Worm (Caenorhabditis elegans) whole organism, midembryonic: ENCODE results near the gene cdh-12.

ENCODE experiments used
- cog-1 ChIP-seq: sonication (generic microtip); optimal IDR thresholded peaks from 2 replicates; lab custom pipeline; 2016; ENCODE audit warnings: missing genetic modification characterization, missing compliant biosample characterization
- flt-1 ChIP-seq: fragments of 200-800 bp; sonication (Bioruptor generic); IDR thresholded peaks from 2 replicates; pipeline ENCODE4 v1.3.6; 2022; ENCODE audit warnings: missing genetic modification characterization, missing compliant biosample characterization
- med-1 ChIP-seq: sonication (generic microtip); optimal IDR thresholded peaks from 2 replicates; lab custom pipeline; 2017; ENCODE audit warnings: missing genetic modification characterization, mild to moderate bottlenecking, missing compliant biosample characterization, antibody characterized with exemption, missing genetic modification reagents; ENCODE audit not compliant: insufficient read depth
- ref-1 ChIP-seq: fragments of 200-800 bp; sonication (Bioruptor generic); conservative IDR thresholded peaks from 2 replicates; pipeline ENCODE4 v1.3.6; 2022; ENCODE audit warnings: missing genetic modification reagents, missing genetic modification characterization, missing compliant biosample characterization

DNA sequence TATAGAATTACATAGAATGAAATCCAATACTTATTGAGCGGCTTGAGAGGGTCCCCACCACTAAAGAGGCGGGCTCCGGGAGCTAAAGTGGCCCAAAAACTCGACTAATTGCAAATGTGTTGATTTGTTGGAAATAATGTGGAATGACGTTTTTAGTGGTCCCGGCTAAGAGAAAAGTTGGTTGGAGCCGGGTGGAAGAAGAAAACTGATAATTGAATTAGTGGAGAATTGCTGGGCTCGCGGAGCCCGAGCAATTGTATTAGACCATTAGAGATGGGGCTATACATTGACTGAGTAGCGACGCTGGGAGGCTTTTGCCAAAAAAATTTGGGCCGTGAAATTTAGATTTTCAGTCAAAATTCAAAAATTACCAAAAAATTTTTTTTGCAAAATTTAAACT lies 73.8 kb downstream of the cdh-12 start:
- 0 out of 2 replicates have a peak, but pooled peaks have one; percentile 19 for TF ChIP-seq flt-1 (GFP tag; lab: Robert Waterston, UW)
- TF ChIP-seq cog-1 (tag; lab: Kevin White, UChicago): no peak
- TF ChIP-seq med-1: no peak
- no peak for TF ChIP-seq ref-1 (GFP tag; lab: Robert Waterston, UW)
